Worm (Caenorhabditis elegans) whole organism, mixed stage, embryonic: ENCODE results near the gene gst-12.

Experiments used
- ceh-43 ChIP-seq: fragments of 200-800 bp; sonication (Bioruptor generic); optimal IDR thresholded peaks from 2 replicates; lab custom pipeline; 2018; ENCODE audit warnings: mild to moderate bottlenecking, missing genetic modification characterization, moderate library complexity, missing compliant biosample characterization
- ceh-83 ChIP-seq: fragments of 200-800 bp; sonication (Bioruptor generic); optimal IDR thresholded peaks from 2 replicates; lab custom pipeline; 2018; ENCODE audit warnings: mild to moderate bottlenecking, missing genetic modification characterization, missing compliant biosample characterization
- ces-1 ChIP-seq: fragments of 150-350 bp; optimal IDR thresholded peaks from 2 replicates; lab custom pipeline; 2014; ENCODE audit warnings: missing biosample characterization, missing genetic modification reagents, missing genetic modification characterization
- elt-1 ChIP-seq: sonication (generic microtip); optimal IDR thresholded peaks from 2 replicates; lab custom pipeline; 2017; ENCODE audit warnings: missing genetic modification characterization, mild to moderate bottlenecking, missing compliant biosample characterization, antibody characterized with exemption, moderate library complexity, borderline replicate concordance; ENCODE audit not compliant: insufficient read depth
- lin-13 ChIP-seq: fragments of 150-350 bp; optimal IDR thresholded peaks from 2 replicates; lab custom pipeline; 2014; ENCODE audit warnings: missing biosample characterization, missing genetic modification characterization
- nhr-237 ChIP-seq: fragments of 150-350 bp; optimal IDR thresholded peaks from 2 replicates; lab custom pipeline; 2014; ENCODE audit warnings: missing biosample characterization, missing genetic modification characterization
- nhr-76 ChIP-seq: sonication (generic microtip); optimal IDR thresholded peaks from 2 replicates; lab custom pipeline; 2017; ENCODE audit warnings: missing biosample characterization, missing genetic modification characterization
- unc-62 ChIP-seq: fragments of 150-350 bp; optimal IDR thresholded peaks from 2 replicates; lab custom pipeline; 2014; ENCODE audit warnings: missing biosample characterization, missing genetic modification reagents, missing genetic modification characterization
- ztf-11 ChIP-seq: fragments of 150-350 bp; optimal IDR thresholded peaks from 2 replicates; lab custom pipeline; 2014; ENCODE audit warnings: missing biosample characterization, missing genetic modification characterization

DNA sequence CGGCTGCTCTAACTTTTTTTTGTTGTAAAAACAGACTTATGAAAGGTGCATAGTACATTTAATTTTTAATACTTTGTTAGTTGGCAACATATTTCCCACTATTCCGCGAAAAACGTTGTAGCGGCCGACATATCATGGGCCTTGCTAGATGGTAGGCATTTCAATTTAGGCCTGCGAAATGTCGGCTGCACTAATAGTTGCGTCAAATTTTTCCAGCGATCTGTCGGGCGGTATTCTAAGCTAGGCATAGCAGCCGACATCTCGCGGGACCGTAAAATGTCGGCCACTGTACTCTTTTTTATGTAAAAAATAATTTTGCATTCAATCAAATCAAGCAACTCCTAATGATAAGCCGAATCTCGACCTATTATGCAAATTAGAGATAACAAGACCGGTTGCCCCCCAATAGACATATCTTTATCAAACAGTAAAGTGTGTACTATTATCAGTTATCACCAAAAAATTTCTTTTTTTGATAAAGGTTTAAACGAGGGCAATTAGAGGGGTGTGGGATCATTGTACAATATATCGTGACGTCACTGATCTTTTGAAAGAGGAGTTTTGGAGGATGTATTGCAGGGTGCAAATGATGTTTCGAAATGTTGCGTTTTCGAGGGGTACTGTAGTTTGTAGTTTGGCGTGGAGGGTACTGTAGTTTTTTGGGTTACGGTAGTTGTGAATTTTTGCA lies 47.3 kb upstream of the gst-12 start:
- no peak for TF ChIP-seq nhr-237 (tag; lab: Kevin White, UChicago)
- TF ChIP-seq ztf-11 (tag; lab: Kevin White, UChicago), result no peak
- TF ChIP-seq ceh-43, result no peak
- no peak for TF ChIP-seq lin-13 (tag; lab: Kevin White, UChicago)
- no peak for TF ChIP-seq nhr-76 (tag; lab: Kevin White, UChicago)
- TF ChIP-seq ceh-83, result no peak
- no peak for TF ChIP-seq elt-1
- TF ChIP-seq unc-62, result no peak
- TF ChIP-seq ces-1 (GFP tag; lab: Kevin White, UChicago), result no peak
